Worm (Caenorhabditis elegans): Measurements from ENCODE around the gene lido-17.

- TF ChIP-seq hmg-4 (GFP tag; optimal IDR thresholded peaks at IDR 0.05) (no peak), ceh-36 (tag; optimal IDR thresholded peaks at IDR 0.05) (no peak), ama-1 (optimal IDR thresholded peaks at IDR 0.05) (no peak), tbx-37 (GFP tag; conservative IDR thresholded peaks at IDR 0.05) (no peak), tra-4 (tag; optimal IDR thresholded peaks at IDR 0.05) (no peak), flt-1 (GFP tag; IDR thresholded peaks at IDR 0.05) (no peak), pes-1 (GFP tag; IDR thresholded peaks at IDR 0.05) (no peak), ets-7 (tag; optimal IDR thresholded peaks at IDR 0.05) (no peak), scrt-1 (GFP tag; IDR thresholded peaks at IDR 0.05) (no peak), aly-1 (tag; optimal IDR thresholded peaks at IDR 0.05) (no peak)
Observed at ce11 chrII:9418843-9419532, 26.4 kb upstream of the lido-17 start.
